Worm (Caenorhabditis elegans): ENCODE data around the gene Y43C5A.3.

ce11 chrIV:10275050-10275449, 1.2 kb downstream of the Y43C5A.3 start:
- no peak for TF ChIP-seq elt-1 (tag; optimal IDR thresholded peaks at IDR 0.05; ENCODE audit: borderline replicate concordance, insufficient read depth)
- TF ChIP-seq drap-1 (GFP tag; optimal IDR thresholded peaks at IDR 0.05) = no peak
- TF ChIP-seq nhr-28 (tag; optimal IDR thresholded peaks at IDR 0.05) = no peak
- TF ChIP-seq lsy-2 (tag; optimal IDR thresholded peaks at IDR 0.05) = no peak
- TF ChIP-seq snpc-4 (tag; optimal IDR thresholded peaks at IDR 0.05) = no peak
- no peak for TF ChIP-seq unc-39 (tag; optimal IDR thresholded peaks at IDR 0.05)
- TF ChIP-seq elt-3 (tag; optimal IDR thresholded peaks at IDR 0.05) = no peak
- TF ChIP-seq ztf-11 (tag; optimal IDR thresholded peaks at IDR 0.05) = no peak
- TF ChIP-seq ceh-39 (tag; optimal IDR thresholded peaks at IDR 0.05) = no peak
- TF ChIP-seq lin-13 (tag; optimal IDR thresholded peaks at IDR 0.05) = no peak
- TF ChIP-seq nhr-76 (tag; optimal IDR thresholded peaks at IDR 0.05) = no peak
- TF ChIP-seq unc-62 (GFP tag; optimal IDR thresholded peaks at IDR 0.05) = no peak
- no peak for TF ChIP-seq blmp-1 (tag; optimal IDR thresholded peaks at IDR 0.05)
- TF ChIP-seq nhr-12 (tag; optimal IDR thresholded peaks at IDR 0.05) = no peak
